Fruit fly (Drosophila melanogaster): ENCODE data around the gene CG42853.

Gene CG42853

DNA sequence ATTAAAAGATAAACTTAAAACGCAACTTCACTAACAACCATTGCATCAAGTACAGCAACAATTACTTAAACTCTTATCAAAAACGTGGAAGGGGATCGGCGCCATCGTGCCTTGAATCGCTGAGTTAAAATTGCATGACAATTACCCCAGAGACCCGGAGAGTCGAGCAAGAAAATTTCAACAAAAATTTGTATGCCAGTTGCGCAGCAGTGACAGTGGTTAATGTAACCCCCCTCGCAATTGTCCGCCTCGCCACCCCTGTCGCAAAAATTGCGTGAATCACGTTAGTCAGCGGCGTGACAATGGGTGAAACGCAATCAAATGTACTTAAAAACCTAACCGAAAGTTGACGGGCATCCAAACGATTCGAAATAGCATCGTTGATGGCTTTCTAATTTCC lies 22.1 kb downstream of the CG42853 start (continued):
- TF ChIP-seq CG7786 (GFP tag; optimal IDR thresholded peaks at IDR 0.05) (no peak), da (GFP tag; optimal IDR thresholded peaks at IDR 0.05) (no peak), sima (GFP tag; optimal IDR thresholded peaks at IDR 0.05) (no peak)

DNA sequence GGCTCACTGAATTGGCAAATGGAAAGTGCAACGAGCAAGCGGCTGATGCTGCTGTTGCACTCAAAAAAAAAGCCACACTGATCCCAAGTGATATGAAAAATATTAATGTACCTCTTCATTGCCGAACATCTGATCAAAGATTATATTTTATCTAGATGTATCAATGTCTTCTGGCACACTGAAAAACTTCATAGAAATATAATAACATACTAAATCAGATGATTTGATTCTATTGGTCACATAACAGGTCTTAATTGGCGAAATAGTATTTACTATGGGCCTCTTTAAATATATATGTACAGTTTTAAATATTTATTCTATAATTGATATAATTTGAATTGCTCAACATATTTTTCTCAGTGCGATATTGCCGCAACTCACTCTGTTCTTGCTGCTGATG lies 25.1 kb downstream of the CG42853 start:
- TF ChIP-seq Blimp-1 (GFP tag; optimal IDR thresholded peaks at IDR 0.05): peak; percentile 19
- no peak for TF ChIP-seq bbx (GFP tag; IDR thresholded peaks at IDR 0.05; ENCODE audit: partially characterized antibody)
- TF ChIP-seq CG11504 (tag; optimal IDR thresholded peaks at IDR 0.05): peak; percentile 6
- no peak for TF ChIP-seq repo (GFP tag; optimal IDR thresholded peaks at IDR 0.05)
- no peak for TF ChIP-seq CG15696 (tag; optimal IDR thresholded peaks at IDR 0.05)
- no peak for TF ChIP-seq Ptx1 (GFP tag; IDR thresholded peaks at IDR 0.05)
- TF ChIP-seq abd-A (tag; optimal IDR thresholded peaks at IDR 0.05): no peak
- 0 out of 2 replicates have a peak, but pooled peaks have one; percentile 14 for TF ChIP-seq CG31441 (GFP tag; IDR thresholded peaks at IDR 0.05)
- TF ChIP-seq CG42726 (GFP tag; IDR thresholded peaks at IDR 0.05; ENCODE audit: partially characterized antibody): no peak
- TF ChIP-seq Drgx (GFP tag; IDR thresholded peaks at IDR 0.05): peak; percentile 51; the same call in 1 of the 2 replicates
- TF ChIP-seq CG2712 (tag; optimal IDR thresholded peaks at IDR 0.05): no peak
- TF ChIP-seq CG11695 (GFP tag; IDR thresholded peaks at IDR 0.05): no peak
- peak; percentile 34 to 58 for TF ChIP-seq bsh (GFP tag; optimal IDR thresholded peaks at IDR 0.05)
- TF ChIP-seq gsb (GFP tag; IDR thresholded peaks at IDR 0.05): no peak
- no peak for TF ChIP-seq gsb-n (tag; optimal IDR thresholded peaks at IDR 0.05)
- TF ChIP-seq CG8089 (GFP tag; optimal IDR thresholded peaks at IDR 0.05): no peak
- TF ChIP-seq CG8290 (GFP tag; optimal IDR thresholded peaks at IDR 0.05): no peak
- TF ChIP-seq CG8290 (tag; optimal IDR thresholded peaks at IDR 0.05): no peak
- no peak for TF ChIP-seq seq (GFP tag; IDR thresholded peaks at IDR 0.05)
- no peak for TF ChIP-seq grn (GFP tag; optimal IDR thresholded peaks at IDR 0.05)
- TF ChIP-seq CG7745 (tag; optimal IDR thresholded peaks at IDR 0.05): no peak
- TF ChIP-seq CG9932 (GFP tag; IDR thresholded peaks at IDR 0.05): no peak
- TF ChIP-seq ase (GFP tag; IDR thresholded peaks at IDR 0.05): no peak
- TF ChIP-seq CG8388 (GFP tag; optimal IDR thresholded peaks at IDR 0.05): no peak
- no peak for TF ChIP-seq Hey (tag; optimal IDR thresholded peaks at IDR 0.05)
- peak; percentile 2 for TF ChIP-seq phol (tag; optimal IDR thresholded peaks at IDR 0.05)
- TF ChIP-seq CG8281 (tag; optimal IDR thresholded peaks at IDR 0.05): no peak
- TF ChIP-seq pzg (GFP tag; optimal IDR thresholded peaks at IDR 0.05): no peak
- no peak for TF ChIP-seq CG8765 (GFP tag; IDR thresholded peaks at IDR 0.05)
- TF ChIP-seq zfh1 (GFP tag; IDR thresholded peaks at IDR 0.05): no peak
- no peak for TF ChIP-seq sim (GFP tag; IDR thresholded peaks at IDR 0.05)
- peak; percentile 1 for TF ChIP-seq Oli (tag; optimal IDR thresholded peaks at IDR 0.05)
- peak; percentile 6 for TF ChIP-seq CG10979 (tag; optimal IDR thresholded peaks at IDR 0.05)
- TF ChIP-seq knrl (GFP tag; IDR thresholded peaks at IDR 0.05; ENCODE audit: partially characterized antibody): no peak
- peak; percentile 36 for TF ChIP-seq Sox102F (GFP tag; optimal IDR thresholded peaks at IDR 0.05)
- no peak for TF ChIP-seq zen (tag; optimal IDR thresholded peaks at IDR 0.05)
- TF ChIP-seq CG4282 (GFP tag; optimal IDR thresholded peaks at IDR 0.05): no peak
- no peak for TF ChIP-seq Dbx (GFP tag; IDR thresholded peaks at IDR 0.05)
- TF ChIP-seq cwo (GFP tag; optimal IDR thresholded peaks at IDR 0.05): no peak
- TF ChIP-seq CG7357 (GFP tag; IDR thresholded peaks at IDR 0.05): no peak
- no peak for TF ChIP-seq Dref (GFP tag; IDR thresholded peaks at IDR 0.05)
- no peak for TF ChIP-seq CG7839 (tag; optimal IDR thresholded peaks at IDR 0.05)
- no peak for TF ChIP-seq NK7.1 (GFP tag; optimal IDR thresholded peaks at IDR 0.05)
- TF ChIP-seq CTCF (GFP tag; optimal IDR thresholded peaks at IDR 0.05): no peak
- TF ChIP-seq mirr (GFP tag; optimal IDR thresholded peaks at IDR 0.05): no peak
- peak; percentile 27 for TF ChIP-seq gem (tag; optimal IDR thresholded peaks at IDR 0.05)
- no peak for TF ChIP-seq CG12659 (GFP tag; optimal IDR thresholded peaks at IDR 0.05)

Measured in whole organism, embryonic.